Worm (Caenorhabditis elegans) whole organism, L4 larva: ENCODE measurements around the gene stdh-4.
A peak's percentile ranks its signal among the peaks of the same experiment; 100 is the strongest.
"Not testable (repeated sequence)": the region's sequence is repeated elsewhere in the genome, so short reads cannot be mapped to it uniquely, and the experiment has no call there.

ENCODE experiments used
- F10B5.3 ChIP-seq: sonication (generic microtip); optimal IDR thresholded peaks from 2 replicates; lab custom pipeline; 2016; ENCODE audit warnings: mild to moderate bottlenecking, missing genetic modification characterization, missing compliant biosample characterization
- T20F7.1 ChIP-seq: fragments of 200-800 bp; sonication (Bioruptor generic); optimal IDR thresholded peaks from 2 replicates; lab custom pipeline; 2018; ENCODE audit warnings: mild to moderate bottlenecking, missing genetic modification characterization, missing compliant biosample characterization
- Y105C5A.15 ChIP-seq: fragments of 200-800 bp; sonication (Bioruptor generic); IDR thresholded peaks from 2 replicates; pipeline ENCODE4 v1.3.6; 2022; ENCODE audit warnings: missing genetic modification characterization, missing compliant biosample characterization
- Y48G9A.11 ChIP-seq: fragments of 200-800 bp; sonication (Bioruptor generic); IDR thresholded peaks from 2 replicates; pipeline ENCODE4 v1.3.6; 2022; ENCODE audit warnings: missing genetic modification reagents, missing genetic modification characterization, missing compliant biosample characterization
- ama-1 ChIP-seq: fragments of 150-350 bp; optimal IDR thresholded peaks from 2 replicates; lab custom pipeline; 2014; ENCODE audit warnings: inconsistent platforms, mixed read lengths
- ceh-28 ChIP-seq: fragments of 150-350 bp; optimal IDR thresholded peaks from 2 replicates; lab custom pipeline; 2014; ENCODE audit warnings: missing biosample characterization, missing genetic modification reagents, missing genetic modification characterization
- ceh-32 ChIP-seq: sonication (generic microtip); optimal IDR thresholded peaks from 2 replicates; lab custom pipeline; 2016; ENCODE audit warnings: mild to moderate bottlenecking, missing genetic modification characterization, missing compliant biosample characterization; ENCODE audit not compliant: poor library complexity
- ceh-44 ChIP-seq: fragments of 200-800 bp; sonication (Bioruptor generic); IDR thresholded peaks from 2 replicates; pipeline ENCODE4 v1.3.6; 2022; ENCODE audit warnings: missing genetic modification reagents, missing genetic modification characterization, missing compliant biosample characterization
- ceh-62 ChIP-seq: sonication (generic microtip); optimal IDR thresholded peaks from 2 replicates; lab custom pipeline; 2017; ENCODE audit warnings: missing biosample characterization, missing genetic modification characterization
- daf-16 ChIP-seq, 3 experiments: sonication (generic microtip); optimal IDR thresholded peaks; 2 replicates each; lab custom pipeline; 2016 to 2017; ENCODE audit warnings: missing genetic modification characterization in 3 of 3, missing genetic modification reagents in 3 of 3, mild to moderate bottlenecking in 2 of 3, missing compliant biosample characterization in 2 of 3, missing biosample characterization in 1 of 3, moderate library complexity in 1 of 3
- daf-19 ChIP-seq: fragments of 200-800 bp; sonication (Bioruptor generic); conservative IDR thresholded peaks from 2 replicates; pipeline ENCODE4 v1.3.6; 2022; ENCODE audit warnings: missing genetic modification characterization, missing compliant biosample characterization
- dve-1 ChIP-seq: sonication (generic microtip); optimal IDR thresholded peaks from 2 replicates; lab custom pipeline; 2017; ENCODE audit warnings: antibody characterized with exemption, mild to moderate bottlenecking, missing genetic modification characterization, missing compliant biosample characterization; ENCODE audit not compliant: insufficient read depth
- fkh-10 ChIP-seq: fragments of 150-350 bp; optimal IDR thresholded peaks from 2 replicates; lab custom pipeline; 2014; ENCODE audit warnings: missing biosample characterization, missing genetic modification reagents, missing genetic modification characterization
- hlh-11 ChIP-seq: fragments of 200-800 bp; sonication (Bioruptor generic); optimal IDR thresholded peaks from 2 replicates; lab custom pipeline; 2018; ENCODE audit warnings: mild to moderate bottlenecking, missing genetic modification characterization, missing compliant biosample characterization
- hmg-1.1 ChIP-seq: fragments of 200-800 bp; sonication (Bioruptor generic); IDR thresholded peaks from 2 replicates; pipeline ENCODE4 v1.3.6; 2022; ENCODE audit warnings: missing genetic modification reagents, missing genetic modification characterization, missing compliant biosample characterization
- jun-1 ChIP-seq: fragments of 150-350 bp; optimal IDR thresholded peaks from 2 replicates; lab custom pipeline; 2014; ENCODE audit warnings: missing biosample characterization, missing genetic modification reagents, missing genetic modification characterization
- lin-13 ChIP-seq: fragments of 150-350 bp; optimal IDR thresholded peaks from 2 replicates; lab custom pipeline; 2014; ENCODE audit warnings: missing biosample characterization, missing genetic modification reagents, missing genetic modification characterization
- lin-38 ChIP-seq: fragments of 200-800 bp; sonication (Bioruptor generic); IDR thresholded peaks from 2 replicates; pipeline ENCODE4 v1.3.6; 2022; ENCODE audit warnings: missing genetic modification reagents, missing genetic modification characterization, missing compliant biosample characterization
- lin-39 ChIP-seq: fragments of 150-350 bp; optimal IDR thresholded peaks from 2 replicates; lab custom pipeline; 2014; ENCODE audit warnings: missing biosample characterization, missing genetic modification reagents, missing genetic modification characterization
- lsy-2 ChIP-seq, 2 experiments: fragments of 150-350 bp in 1 of 2; sonication (generic microtip) in 1 of 2; optimal IDR thresholded peaks; 2 replicates each; lab custom pipeline; 2014 to 2017; ENCODE audit warnings: missing biosample characterization in 2 of 2, missing genetic modification characterization in 2 of 2
- madf-9 ChIP-seq: fragments of 200-800 bp; sonication (Bioruptor generic); conservative IDR thresholded peaks from 2 replicates; pipeline ENCODE4 v1.3.6; 2022; ENCODE audit warnings: missing genetic modification reagents, missing genetic modification characterization, missing compliant biosample characterization
- mdl-1 ChIP-seq, 2 experiments: fragments of 150-350 bp in 1 of 2; sonication (generic microtip) in 1 of 2; optimal IDR thresholded peaks; 2 replicates each; lab custom pipeline; 2014 to 2017; ENCODE audit warnings: missing biosample characterization in 2 of 2, missing genetic modification characterization in 2 of 2
- mes-2 ChIP-seq: sonication (generic microtip); optimal IDR thresholded peaks from 2 replicates; lab custom pipeline; 2016; ENCODE audit warnings: missing genotype, mild to moderate bottlenecking, missing genetic modification characterization, missing compliant biosample characterization; ENCODE audit not compliant: poor library complexity, severe bottlenecking
- nhr-102 ChIP-seq: sonication (generic microtip); optimal IDR thresholded peaks from 2 replicates; lab custom pipeline; 2016; ENCODE audit warnings: mild to moderate bottlenecking, missing genetic modification characterization, moderate library complexity, missing compliant biosample characterization
- nhr-25 ChIP-seq: sonication (generic microtip); optimal IDR thresholded peaks from 2 replicates; lab custom pipeline; 2017; ENCODE audit warnings: missing genetic modification characterization, mild to moderate bottlenecking, missing compliant biosample characterization, antibody characterized with exemption, moderate library complexity, borderline replicate concordance; ENCODE audit not compliant: insufficient read depth
- nhr-41 ChIP-seq: fragments of 200-800 bp; sonication (Bioruptor generic); IDR thresholded peaks from 2 replicates; pipeline ENCODE4 v1.3.6; 2022; ENCODE audit warnings: missing genetic modification reagents, missing genetic modification characterization, missing compliant biosample characterization
- nhr-6 ChIP-seq: fragments of 150-350 bp; optimal IDR thresholded peaks from 2 replicates; lab custom pipeline; 2014; ENCODE audit warnings: missing biosample characterization, missing genetic modification characterization
- pqm-1 ChIP-seq: sonication (generic microtip); optimal IDR thresholded peaks from 2 replicates; lab custom pipeline; 2017; ENCODE audit warnings: missing biosample characterization, missing genetic modification characterization
- snpc-1.2 ChIP-seq: fragments of 200-800 bp; sonication (Bioruptor generic); IDR thresholded peaks from 2 replicates; pipeline ENCODE4 v1.3.6; 2022; ENCODE audit warnings: missing genetic modification reagents, missing genetic modification characterization, missing compliant biosample characterization
- spr-1 ChIP-seq: sonication (generic microtip); optimal IDR thresholded peaks from 2 replicates; lab custom pipeline; 2016; ENCODE audit warnings: mild to moderate bottlenecking, missing genetic modification characterization, missing compliant biosample characterization
- spr-3 ChIP-seq: fragments of 200-800 bp; sonication (Bioruptor generic); optimal IDR thresholded peaks from 2 replicates; lab custom pipeline; 2018; ENCODE audit warnings: mild to moderate bottlenecking, missing genetic modification characterization, missing compliant biosample characterization
- tag-97 ChIP-seq: fragments of 200-800 bp; sonication (Bioruptor generic); IDR thresholded peaks from 2 replicates; pipeline ENCODE4 v1.3.6; 2022; ENCODE audit warnings: missing genetic modification characterization, missing compliant biosample characterization
- tra-1 ChIP-seq: fragments of 200-800 bp; sonication (Bioruptor generic); IDR thresholded peaks from 2 replicates; pipeline ENCODE4 v1.3.6; 2022; ENCODE audit warnings: missing genetic modification reagents, missing genetic modification characterization, missing compliant biosample characterization
- unc-39 ChIP-seq: sonication (generic microtip); optimal IDR thresholded peaks from 2 replicates; lab custom pipeline; 2017; ENCODE audit warnings: missing biosample characterization, missing genetic modification characterization
- zfp-2 ChIP-seq: sonication (generic microtip); optimal IDR thresholded peaks from 2 replicates; lab custom pipeline; 2016; ENCODE audit warnings: mild to moderate bottlenecking, missing genetic modification characterization, missing compliant biosample characterization
- zip-11 ChIP-seq: fragments of 200-800 bp; sonication (Bioruptor generic); IDR thresholded peaks from 2 replicates; pipeline ENCODE4 v1.3.6; 2022; ENCODE audit warnings: missing genetic modification characterization, missing compliant biosample characterization

Gene stdh-4

DNA sequence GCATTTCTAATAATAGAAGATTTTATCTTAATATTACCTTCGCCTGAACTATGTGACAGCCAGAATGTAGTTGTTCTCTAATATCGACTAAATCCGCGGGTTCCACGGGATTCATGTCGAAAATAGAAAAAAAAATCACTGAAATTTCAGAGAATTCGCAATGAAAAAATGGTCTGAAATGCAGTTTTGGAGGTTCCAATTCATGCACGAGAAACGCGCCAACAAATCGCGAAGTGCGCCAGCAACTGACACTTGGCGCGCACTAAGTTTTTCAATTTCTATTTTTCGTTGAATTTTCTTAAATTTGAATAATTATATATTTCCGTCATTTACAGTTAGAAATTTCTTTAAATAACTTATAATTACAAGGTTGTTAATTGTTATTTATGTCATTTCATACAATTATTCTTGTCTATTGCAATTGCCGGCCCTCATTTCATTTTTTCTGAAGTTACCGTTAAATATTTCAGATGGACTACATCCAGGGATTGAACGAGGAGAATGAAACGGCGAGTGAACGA, 20.8 kb downstream of the stdh-4 start, which contains the start of the genes F25G6.9 and symk-1 (continued):
- TF ChIP-seq dve-1, result peak; percentile 54
- TF ChIP-seq madf-9 (GFP tag; lab: Robert Waterston, UW), result no peak
- peak; percentile 70 for TF ChIP-seq hmg-1.1
- no peak for TF ChIP-seq zip-11 (GFP tag; lab: Robert Waterston, UW)
- TF ChIP-seq unc-39 (tag; lab: Kevin White, UChicago), result no peak
- no peak for TF ChIP-seq ceh-62
- TF ChIP-seq lin-38 (GFP tag; lab: Robert Waterston, UW), result no peak
- no peak for TF ChIP-seq nhr-25 (tag; lab: Kevin White, UChicago)
- TF ChIP-seq tra-1, result 0 out of 2 replicates have a peak, but pooled peaks have one; percentile 14
- no peak for TF ChIP-seq nhr-41
- no peak for TF ChIP-seq ceh-28 (tag; lab: Kevin White, UChicago)
- no peak for TF ChIP-seq tag-97 (GFP tag; lab: Robert Waterston, UW)
- peak; percentile 60 for TF ChIP-seq nhr-102
- TF ChIP-seq fkh-10, result no peak
- TF ChIP-seq mes-2 (tag; lab: Kevin White, UChicago), result peak; percentile 67
- no peak for TF ChIP-seq daf-19 (GFP tag; lab: Robert Waterston, UW)
- TF ChIP-seq lin-13 (GFP tag; lab: Kevin White, UChicago), result no peak
- peak; percentile 39 for TF ChIP-seq F10B5.3
- TF ChIP-seq ama-1 (lab: Kevin White, UChicago), result no peak
- TF ChIP-seq spr-3 (GFP tag; lab: Kevin White, UChicago), result no peak
- no peak for TF ChIP-seq Y48G9A.11 (GFP tag; lab: Robert Waterston, UW)
- peak; percentile 51 for TF ChIP-seq hlh-11 (tag; lab: Kevin White, UChicago)
- no peak for TF ChIP-seq daf-16 (GFP tag; optimal IDR thresholded peaks at IDR 0.05; lab: Kevin White, UChicago)
- TF ChIP-seq daf-16 (tag; optimal IDR thresholded peaks at IDR 0.05; lab: Kevin White, UChicago), result no peak
- no peak for TF ChIP-seq Y105C5A.15 (GFP tag; lab: Robert Waterston, UW)
- no peak for TF ChIP-seq lsy-2 (tag; optimal IDR thresholded peaks at IDR 0.05; lab: Kevin White, UChicago)
- no peak for TF ChIP-seq lin-39 (tag; lab: Kevin White, UChicago)
- TF ChIP-seq mdl-1 (tag; optimal IDR thresholded peaks at IDR 0.05; lab: Kevin White, UChicago), result no peak

DNA sequence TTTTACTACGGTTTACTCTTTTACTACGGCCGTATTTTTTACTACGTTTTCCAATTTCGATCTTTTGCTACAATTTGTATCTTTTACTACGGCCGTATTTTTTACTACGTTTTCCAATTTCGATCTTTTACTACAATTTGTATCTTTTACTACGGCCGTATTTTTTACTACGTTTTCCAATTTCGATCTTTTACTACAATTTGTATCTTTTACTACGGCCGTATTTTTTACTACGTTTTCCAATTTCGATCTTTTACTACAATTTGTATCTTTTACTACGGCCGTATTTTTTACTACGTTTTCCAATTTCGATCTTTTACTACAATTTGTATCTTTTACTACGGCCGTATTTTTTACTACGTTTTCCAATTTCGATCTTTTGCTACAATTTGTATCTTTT, 25.7 kb downstream of the stdh-4 start, which contains the start of gene F25G6.1:
Gene F25G6.1 (plus strand): TSS at position 301 of the 400 bp plus-strand sequence.
- not testable (repeated sequence) for TF ChIP-seq nhr-6; snpc-1.2 (GFP tag; lab: Robert Waterston, UW); pqm-1 (tag; lab: Kevin White, UChicago)

DNA sequence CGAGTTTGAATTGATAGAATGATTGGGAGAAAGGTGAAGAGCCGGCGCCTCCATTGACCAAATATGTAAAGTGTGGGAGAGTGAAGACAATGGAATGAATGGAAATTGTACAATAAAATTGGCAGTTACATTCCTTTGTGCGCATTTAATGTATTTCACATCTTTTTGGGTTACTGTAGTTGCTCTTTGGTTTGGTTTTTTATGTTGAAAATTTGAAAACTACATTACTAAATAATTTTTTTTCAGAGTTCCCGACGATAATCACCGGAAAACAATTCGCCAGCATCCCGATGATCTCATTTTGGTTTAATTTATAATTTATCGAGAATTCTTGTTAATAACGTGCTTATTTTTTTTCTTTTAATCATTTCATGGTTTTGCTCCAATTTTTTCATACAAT, 31.9 kb downstream of the stdh-4 start, which contains the start of gene C10B5.1:
Gene C10B5.1 (plus strand): TSS at position 301 of the 400 bp plus-strand sequence.
- TF ChIP-seq lsy-2 (tag; optimal IDR thresholded peaks at IDR 0.05; lab: Kevin White, UChicago) (no peak), T20F7.1 (GFP tag; lab: Kevin White, UChicago) (no peak), jun-1 (no peak), ceh-32 (tag; lab: Kevin White, UChicago) (no peak), ceh-44 (GFP tag; lab: Robert Waterston, UW) (no peak), spr-1 (tag; lab: Kevin White, UChicago) (no peak), zfp-2 (tag; lab: Kevin White, UChicago) (no peak), nhr-41 (no peak)
